Worm (Caenorhabditis elegans) whole organism, young adult: ENCODE data around the gene fbxb-18.
"Not testable (repeated sequence)": the region's sequence is repeated elsewhere in the genome, so short reads cannot be mapped to it uniquely, and the experiment has no call there.

Experiments
- B0261.1 ChIP-seq: sonication (generic microtip); optimal IDR thresholded peaks from 2 replicates; lab custom pipeline; 2016; ENCODE audit warnings: mild to moderate bottlenecking, missing genetic modification characterization, moderate library complexity, missing compliant biosample characterization
- F23B12.7 ChIP-seq: sonication (generic microtip); optimal IDR thresholded peaks from 2 replicates; lab custom pipeline; 2017; ENCODE audit warnings: missing genetic modification characterization, mild to moderate bottlenecking, missing compliant biosample characterization, antibody characterized with exemption, moderate library complexity; ENCODE audit not compliant: insufficient read depth
- rcor-1 ChIP-seq: fragments of 200-800 bp; sonication (Bioruptor generic); IDR thresholded peaks from 2 replicates; pipeline ENCODE4 v1.3.6; 2022; ENCODE audit warnings: missing genetic modification reagents, missing genetic modification characterization, missing compliant biosample characterization
- snpc-4 ChIP-seq, 5 experiments: fragments of 150-350 bp in 1 of 5; sonication (generic microtip) in 4 of 5; optimal IDR thresholded peaks; 2 replicates each; lab custom pipeline; 2014 to 2018; ENCODE audit warnings: missing genetic modification characterization in 5 of 5, missing biosample characterization in 3 of 5, antibody characterized with exemption in 2 of 5, mild to moderate bottlenecking in 2 of 5, missing compliant biosample characterization in 2 of 5, missing genotype in 2 of 5, moderate library complexity in 2 of 5, missing genetic modification reagents in 1 of 5
- unc-130 ChIP-seq: sonication (generic microtip); optimal IDR thresholded peaks from 2 replicates; lab custom pipeline; 2016; ENCODE audit warnings: missing genetic modification reagents, missing genetic modification characterization, missing compliant biosample characterization
- ztf-22 ChIP-seq: fragments of 200-800 bp; sonication (Bioruptor generic); optimal IDR thresholded peaks from 2 replicates; lab custom pipeline; 2018; ENCODE audit warnings: mild to moderate bottlenecking, missing genetic modification characterization, moderate library complexity, missing compliant biosample characterization

- TF ChIP-seq B0261.1 (tag; lab: Kevin White, UChicago); unc-130 (GFP tag; lab: Kevin White, UChicago); snpc-4 (GFP tag; optimal IDR thresholded peaks at IDR 0.05; lab: Kevin White, UChicago); snpc-4 (tag; optimal IDR thresholded peaks at IDR 0.05; lab: Kevin White, UChicago); ztf-22 (GFP tag; lab: Kevin White, UChicago); F23B12.7 (tag; lab: Kevin White, UChicago): not testable (repeated sequence)
- TF ChIP-seq rcor-1 (GFP tag; lab: Robert Waterston, UW) = peak; percentile 63; the same call in 1 of the 2 replicates
Observed at ce11 chrII:1661300-1661838, 27.3 kb downstream of the fbxb-18 start.
